Worm (Caenorhabditis elegans) whole organism, L3 larva: Measurements from ENCODE around the gene mlc-4.

Source experiments
- ZK546.5 ChIP-seq: sonication (generic microtip); optimal IDR thresholded peaks from 2 replicates; lab custom pipeline; 2017; ENCODE audit warnings: missing biosample characterization, missing genetic modification characterization
- ceh-9 ChIP-seq: sonication (generic microtip); optimal IDR thresholded peaks from 2 replicates; lab custom pipeline; 2018; ENCODE audit warnings: missing biosample characterization, missing genetic modification characterization
- egl-27 ChIP-seq: sonication (generic microtip); optimal IDR thresholded peaks from 4 replicates; lab custom pipeline; 2017; ENCODE audit warnings: missing biosample characterization, missing genetic modification reagents, missing genetic modification characterization
- fkh-10 ChIP-seq: sonication (generic microtip); optimal IDR thresholded peaks from 2 replicates; lab custom pipeline; 2017; ENCODE audit warnings: missing biosample characterization, missing genetic modification reagents, missing genetic modification characterization
- lin-39 ChIP-seq: fragments of 150-350 bp; optimal IDR thresholded peaks from 2 replicates; lab custom pipeline; 2018; ENCODE audit warnings: missing biosample characterization, missing genetic modification reagents, missing genetic modification characterization
- nhr-23 ChIP-seq: fragments of 150-350 bp; optimal IDR thresholded peaks from 2 replicates; lab custom pipeline; 2014; ENCODE audit warnings: missing biosample characterization, missing genetic modification reagents, missing genetic modification characterization
- nhr-237 ChIP-seq: fragments of 150-350 bp; optimal IDR thresholded peaks from 2 replicates; lab custom pipeline; 2014; ENCODE audit warnings: missing biosample characterization, missing genetic modification characterization
- pha-4 ChIP-seq: fragments of 150-350 bp; optimal IDR thresholded peaks from 2 replicates; lab custom pipeline; 2014; ENCODE audit warnings: missing biosample characterization, missing genetic modification reagents, missing genetic modification characterization
- sea-2 ChIP-seq: fragments of 150-350 bp; sonication (generic microtip); optimal IDR thresholded peaks from 4 replicates; lab custom pipeline; 2014; ENCODE audit warnings: missing biosample characterization, missing genetic modification reagents, missing genetic modification characterization
- snpc-4 ChIP-seq: fragments of 150-350 bp; optimal IDR thresholded peaks from 2 replicates; lab custom pipeline; 2014; ENCODE audit warnings: missing biosample characterization, missing genetic modification characterization
- unc-39 ChIP-seq: sonication (generic microtip); optimal IDR thresholded peaks from 4 replicates; lab custom pipeline; 2017; ENCODE audit warnings: missing biosample characterization, missing genetic modification characterization
- unc-62 ChIP-seq: fragments of 150-350 bp; sonication (generic microtip); optimal IDR thresholded peaks from 4 replicates; lab custom pipeline; 2014; ENCODE audit warnings: missing biosample characterization, missing genetic modification reagents, missing genetic modification characterization

DNA sequence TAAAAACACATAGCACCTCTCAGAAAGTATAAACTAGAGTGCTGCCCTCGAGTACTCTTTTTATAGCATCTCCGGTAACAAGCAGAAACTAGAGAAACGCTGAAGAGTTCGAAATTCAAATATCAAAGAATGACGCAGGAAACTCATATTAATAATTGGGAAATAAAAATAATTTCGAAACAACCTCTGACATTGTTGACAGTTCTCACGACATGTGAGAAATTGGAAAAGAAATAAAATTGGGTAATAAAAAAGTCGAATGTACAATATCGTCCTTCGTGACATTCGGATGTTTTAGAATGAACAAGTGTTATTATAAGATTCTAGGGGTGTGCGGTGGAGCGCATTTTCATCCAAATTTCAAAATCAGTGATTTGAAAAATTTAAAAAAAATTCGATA, 21.3 kb downstream of the mlc-4 start:
- TF ChIP-seq unc-62 (GFP tag; lab: Kevin White, UChicago): no peak
- TF ChIP-seq nhr-237: no peak
- no peak for TF ChIP-seq snpc-4 (tag; lab: Kevin White, UChicago)
- TF ChIP-seq nhr-23 (tag; lab: Kevin White, UChicago): no peak
- no peak for TF ChIP-seq unc-39 (tag; lab: Kevin White, UChicago)
- TF ChIP-seq pha-4 (tag; lab: Kevin White, UChicago): no peak
- TF ChIP-seq ZK546.5 (tag; lab: Kevin White, UChicago): no peak
- TF ChIP-seq fkh-10: no peak
- TF ChIP-seq egl-27: no peak
- TF ChIP-seq ceh-9 (tag; lab: Kevin White, UChicago): no peak
- no peak for TF ChIP-seq sea-2 (GFP tag; lab: Kevin White, UChicago)
- no peak for TF ChIP-seq lin-39 (tag; lab: Kevin White, UChicago)
